Fruit fly (Drosophila melanogaster): ENCODE measurements around the gene Ir85a.

Gene Ir85a

DNA sequence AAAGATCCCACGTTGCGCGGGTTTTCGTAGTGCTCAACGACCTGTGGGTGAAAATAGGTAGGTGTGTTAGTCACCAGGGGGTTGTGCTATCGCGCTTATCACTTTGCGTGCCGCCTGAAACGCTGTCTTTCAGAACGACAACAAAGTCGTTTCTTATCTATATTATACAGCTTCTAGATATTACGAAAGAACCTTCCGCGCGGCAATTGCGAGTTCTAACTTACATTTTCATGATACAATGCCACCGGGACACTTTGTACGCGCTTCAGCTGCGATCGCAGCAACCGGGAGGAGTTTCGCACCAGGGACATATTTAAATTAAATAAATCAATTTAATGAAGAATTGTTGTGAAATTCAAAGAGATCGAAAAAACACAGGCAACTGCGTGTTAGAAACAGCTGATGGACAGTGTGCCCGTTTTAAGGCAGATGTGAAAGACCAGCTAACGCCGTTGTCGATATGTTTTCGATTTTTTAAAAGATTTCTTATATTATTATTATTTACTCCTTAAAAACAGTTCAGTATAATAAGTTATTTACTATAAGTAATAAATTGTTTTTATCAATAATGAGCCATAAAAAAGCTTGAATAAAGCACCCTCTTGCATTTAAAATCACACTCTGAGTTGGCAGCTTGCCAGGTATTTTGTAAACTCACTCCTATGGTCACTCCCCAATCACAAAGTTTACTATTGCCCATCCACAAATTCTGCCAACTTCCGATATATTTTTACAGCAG, 29.4 kb downstream of the Ir85a start, which contains the start of the genes IscU and CG8379 (continued):
- no peak for TF ChIP-seq CG11093 (GFP tag; IDR thresholded peaks at IDR 0.05)
- no peak for TF ChIP-seq repo (GFP tag; optimal IDR thresholded peaks at IDR 0.05)
- TF ChIP-seq Lhr (GFP tag; optimal IDR thresholded peaks at IDR 0.05): peak; percentile 58
- no peak for TF ChIP-seq CG32772 (GFP tag; IDR thresholded peaks at IDR 0.05)
- no peak for TF ChIP-seq danr (GFP tag; IDR thresholded peaks at IDR 0.05)
- TF ChIP-seq CG6689 (GFP tag; IDR thresholded peaks at IDR 0.05): no peak
- TF ChIP-seq pum (GFP tag; optimal IDR thresholded peaks at IDR 0.05): no peak
- TF ChIP-seq wek (GFP tag; optimal IDR thresholded peaks at IDR 0.05): no peak
- TF ChIP-seq bcd (GFP tag; optimal IDR thresholded peaks at IDR 0.05): no peak
- no peak for TF ChIP-seq CG7987 (GFP tag; optimal IDR thresholded peaks at IDR 0.05)
- peak; percentile 16 for TF ChIP-seq salm (tag; optimal IDR thresholded peaks at IDR 0.05)
- no peak for TF ChIP-seq CG10431 (GFP tag; optimal IDR thresholded peaks at IDR 0.05)
- TF ChIP-seq dati (GFP tag; IDR thresholded peaks at IDR 0.05): no peak
- no peak for TF ChIP-seq HLH54F (GFP tag; optimal IDR thresholded peaks at IDR 0.05)
- peak; percentile 10 for TF ChIP-seq Ets97D (GFP tag; optimal IDR thresholded peaks at IDR 0.05)
- TF ChIP-seq CG8359 (GFP tag; optimal IDR thresholded peaks at IDR 0.05; ENCODE audit: borderline replicate concordance): no peak
- TF ChIP-seq CG10274 (GFP tag; optimal IDR thresholded peaks at IDR 0.05): no peak
- TF ChIP-seq CG15269 (tag; optimal IDR thresholded peaks at IDR 0.05): no peak
- no peak for TF ChIP-seq CG30431 (GFP tag; optimal IDR thresholded peaks at IDR 0.05)
- TF ChIP-seq CG10267 (tag; optimal IDR thresholded peaks at IDR 0.05): peak; percentile 52
- TF ChIP-seq gro (GFP tag; optimal IDR thresholded peaks at IDR 0.05): no peak
- no peak for TF ChIP-seq CG17328 (GFP tag; IDR thresholded peaks at IDR 0.05)
- no peak for TF ChIP-seq chif (GFP tag; optimal IDR thresholded peaks at IDR 0.05)
- no peak for TF ChIP-seq pb (GFP tag; optimal IDR thresholded peaks at IDR 0.05)
- TF ChIP-seq ci (GFP tag; IDR thresholded peaks at IDR 0.05): no peak
- TF ChIP-seq CG2116 (GFP tag; optimal IDR thresholded peaks at IDR 0.05): peak; percentile 87
- no peak for TF ChIP-seq CG18599 (GFP tag; optimal IDR thresholded peaks at IDR 0.05)
- TF ChIP-seq jumu (GFP tag; optimal IDR thresholded peaks at IDR 0.05): no peak
- no peak for TF ChIP-seq dysf (GFP tag; IDR thresholded peaks at IDR 0.05)
- TF ChIP-seq CG13624 (GFP tag; optimal IDR thresholded peaks at IDR 0.05): no peak
- no peak for TF ChIP-seq CG2120 (GFP tag; optimal IDR thresholded peaks at IDR 0.05)
- TF ChIP-seq fd102C (GFP tag; optimal IDR thresholded peaks at IDR 0.05): no peak
- no peak for TF ChIP-seq Hsf (GFP tag; optimal IDR thresholded peaks at IDR 0.05)
- no peak for TF ChIP-seq CG2875 (GFP tag; optimal IDR thresholded peaks at IDR 0.05)
- TF ChIP-seq bab2 (GFP tag; optimal IDR thresholded peaks at IDR 0.05): no peak
- TF ChIP-seq en (GFP tag; optimal IDR thresholded peaks at IDR 0.05): no peak
- peak; percentile 70 for TF ChIP-seq knrl (GFP tag; IDR thresholded peaks at IDR 0.05; ENCODE audit: partially characterized antibody)
- no peak for TF ChIP-seq Sry-β (GFP tag; optimal IDR thresholded peaks at IDR 0.05)
- no peak for TF ChIP-seq chm (GFP tag; IDR thresholded peaks at IDR 0.05)
- TF ChIP-seq dmrt11E (tag; optimal IDR thresholded peaks at IDR 0.05): no peak
- no peak for TF ChIP-seq CG12219 (GFP tag; optimal IDR thresholded peaks at IDR 0.05)
- TF ChIP-seq CG14014 (GFP tag; IDR thresholded peaks at IDR 0.05): no peak
- TF ChIP-seq CoRest (tag; optimal IDR thresholded peaks at IDR 0.05): no peak
- TF ChIP-seq CG14965 (GFP tag; optimal IDR thresholded peaks at IDR 0.05; ENCODE audit: borderline replicate concordance): no peak
- no peak for TF ChIP-seq psq (GFP tag; optimal IDR thresholded peaks at IDR 0.05)
- TF ChIP-seq eve (GFP tag; optimal IDR thresholded peaks at IDR 0.05): no peak
- no peak for TF ChIP-seq CG11456 (GFP tag; IDR thresholded peaks at IDR 0.05)
- no peak for TF ChIP-seq HLHmδ (GFP tag; optimal IDR thresholded peaks at IDR 0.05)
- TF ChIP-seq CG9817 (tag; optimal IDR thresholded peaks at IDR 0.05): no peak
- TF ChIP-seq sens (GFP tag): no peak
- TF ChIP-seq ftz-f1 (GFP tag; optimal IDR thresholded peaks at IDR 0.05): no peak

All from whole organism, embryonic.